Worm (Caenorhabditis elegans) whole organism, late embryonic: Measurements from ENCODE around the gene Y59E1A.4.

ENCODE experiments used
- K09A11.1 ChIP-seq: sonication (generic microtip); optimal IDR thresholded peaks from 2 replicates; lab custom pipeline; 2017; ENCODE audit warnings: antibody characterized with exemption, mild to moderate bottlenecking, missing genetic modification characterization, missing compliant biosample characterization; ENCODE audit not compliant: insufficient read depth
- ahr-1 ChIP-seq: sonication (generic microtip); optimal IDR thresholded peaks from 2 replicates; lab custom pipeline; 2016; ENCODE audit warnings: missing genetic modification characterization, missing compliant biosample characterization
- ama-1 ChIP-seq: fragments of 150-350 bp; optimal IDR thresholded peaks from 2 replicates; lab custom pipeline; 2014
- nfya-1 ChIP-seq: sonication (generic microtip); optimal IDR thresholded peaks from 2 replicates; lab custom pipeline; 2017; ENCODE audit warnings: missing genetic modification characterization, mild to moderate bottlenecking, missing compliant biosample characterization, antibody characterized with exemption, moderate library complexity
- nhr-232 ChIP-seq: sonication (generic microtip); optimal IDR thresholded peaks from 2 replicates; lab custom pipeline; 2016; ENCODE audit warnings: missing genetic modification characterization, missing compliant biosample characterization
- pax-1 ChIP-seq: fragments of 150-350 bp; optimal IDR thresholded peaks from 2 replicates; lab custom pipeline; 2014; ENCODE audit warnings: missing biosample characterization, missing genetic modification characterization
- tbx-7 ChIP-seq: sonication (generic microtip); optimal IDR thresholded peaks from 2 replicates; lab custom pipeline; 2016; ENCODE audit warnings: missing genotype, missing genetic modification characterization, missing compliant biosample characterization

DNA sequence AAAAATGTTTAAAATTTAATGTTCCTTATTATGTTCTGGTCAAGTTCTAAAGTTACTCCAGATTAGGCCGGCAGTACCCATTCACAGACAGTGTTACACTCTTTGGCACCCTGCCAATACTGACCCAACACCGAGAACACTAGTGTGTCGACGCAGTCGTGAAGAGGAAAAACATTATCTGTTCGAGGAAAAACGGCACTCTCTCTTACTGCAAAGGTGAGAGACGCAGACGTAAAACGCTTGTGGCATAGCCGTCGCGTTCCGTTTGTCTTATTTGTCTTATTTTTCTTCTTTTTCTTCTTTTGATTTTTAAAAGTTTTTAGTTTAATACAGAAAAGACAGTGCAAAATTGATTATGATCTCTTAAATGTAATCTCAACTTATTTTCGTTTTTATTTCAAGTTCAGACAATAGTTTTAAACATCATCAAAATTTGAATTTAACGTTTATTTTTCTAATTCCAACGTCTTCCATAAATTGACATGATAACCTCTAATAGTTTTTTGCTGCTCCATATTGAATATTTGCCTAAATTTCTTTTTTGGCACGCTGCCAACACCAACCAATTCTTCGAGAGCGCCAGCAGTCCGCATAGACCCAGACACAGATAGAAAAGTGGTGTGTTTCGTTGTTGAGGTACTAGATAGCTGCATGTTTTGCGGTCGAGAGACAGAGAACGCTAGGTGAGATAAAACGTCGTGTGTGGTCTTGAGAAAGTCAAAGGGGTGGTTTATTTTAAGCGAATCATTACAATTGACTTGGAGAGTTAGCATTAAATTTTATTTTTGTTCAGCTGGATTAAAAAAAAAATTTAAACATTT lies 21.3 kb upstream of the Y59E1A.4 start:
- no peak for TF ChIP-seq ahr-1 (tag; lab: Kevin White, UChicago)
- TF ChIP-seq nhr-232 (tag; lab: Kevin White, UChicago): no peak
- no peak for TF ChIP-seq ama-1 (lab: Kevin White, UChicago)
- no peak for TF ChIP-seq pax-1 (tag; lab: Kevin White, UChicago)
- TF ChIP-seq K09A11.1 (tag; lab: Kevin White, UChicago): no peak
- peak; percentile 9 for TF ChIP-seq nfya-1 (tag; lab: Kevin White, UChicago)
- TF ChIP-seq tbx-7 (tag; lab: Kevin White, UChicago): no peak
